In genomic region chrII:387844-388355, ce11 we compare ENCODE assay signal across 6 worm cellular contexts.
TF ChIP-seq lines count a peak whose summit lies in the region.

No protein-coding gene starts in this region.

TF ChIP-seq in whole organism, L1 larva, 84 proteins besides CTCF, POLR2A, EP300 and RAD21 (continues in another document):
- TF ChIP-seq irx-1 (tag; optimal IDR thresholded peaks at IDR 0.05; lab: Kevin White, UChicago) (no peak), alr-1 (tag; optimal IDR thresholded peaks at IDR 0.05; lab: Kevin White, UChicago; ENCODE audit: borderline replicate concordance) (no peak), mdl-1 (tag; optimal IDR thresholded peaks at IDR 0.05; lab: Kevin White, UChicago) (no peak), nhr-237 (tag; optimal IDR thresholded peaks at IDR 0.05; lab: Kevin White, UChicago) (no peak), nhr-77 (tag; optimal IDR thresholded peaks at IDR 0.05; lab: Kevin White, UChicago) (no peak), lin-14 (GFP tag; optimal IDR thresholded peaks at IDR 0.05; lab: Kevin White, UChicago) (no peak), nhr-19 (GFP tag; conservative IDR thresholded peaks at IDR 0.05; lab: Robert Waterston, UW) (no peak), ces-1 (GFP tag; optimal IDR thresholded peaks at IDR 0.05; lab: Kevin White, UChicago) (no peak), sup-37 (GFP tag; optimal IDR thresholded peaks at IDR 0.05; lab: Kevin White, UChicago) (no peak), zag-1 (tag; optimal IDR thresholded peaks at IDR 0.05; lab: Kevin White, UChicago) (no peak), blmp-1 (tag; optimal IDR thresholded peaks at IDR 0.05; lab: Kevin White, UChicago) (peak; percentile 22), ama-1 (optimal IDR thresholded peaks at IDR 0.05; lab: Kevin White, UChicago) (no peak), F16B12.6 (tag; optimal IDR thresholded peaks at IDR 0.05; lab: Kevin White, UChicago) (peak; percentile 1), dpl-1 (GFP tag; optimal IDR thresholded peaks at IDR 0.05; lab: Kevin White, UChicago) (peak in 1 of 3 experiments; percentile 15)

TF ChIP-seq in whole organism, L2 larva, 48 proteins besides CTCF, POLR2A, EP300 and RAD21:
- TF ChIP-seq crh-2 (tag; optimal IDR thresholded peaks at IDR 0.05; lab: Kevin White, UChicago) (peak; percentile 55), ama-1 (optimal IDR thresholded peaks at IDR 0.05; lab: Kevin White, UChicago) (no peak)
TF ChIP-seq in whole organism, L2 larva: peak in this region for 1.

TF ChIP-seq in whole organism, L3 larva, 47 proteins besides CTCF, POLR2A, EP300 and RAD21:
- TF ChIP-seq unc-62 (GFP tag; optimal IDR thresholded peaks at IDR 0.05; lab: Kevin White, UChicago): no peak
- no peak for TF ChIP-seq eor-1 (tag; optimal IDR thresholded peaks at IDR 0.05; lab: Kevin White, UChicago)
- TF ChIP-seq ztf-4 (tag; optimal IDR thresholded peaks at IDR 0.05; lab: Kevin White, UChicago): no peak
- TF ChIP-seq nhr-43 (tag; optimal IDR thresholded peaks at IDR 0.05; lab: Kevin White, UChicago; ENCODE audit: poor library complexity, severe bottlenecking): no peak
- no peak for TF ChIP-seq ceh-82 (tag; optimal IDR thresholded peaks at IDR 0.05; lab: Kevin White, UChicago)
- TF ChIP-seq elt-2 (tag; optimal IDR thresholded peaks at IDR 0.05; lab: Kevin White, UChicago): peak; percentile 12
- no peak for TF ChIP-seq nfya-1 (tag; optimal IDR thresholded peaks at IDR 0.05; lab: Kevin White, UChicago; ENCODE audit: insufficient read depth)

TF ChIP-seq in whole organism, L4 larva, 104 proteins besides CTCF, POLR2A, EP300 and RAD21 (continues in another document):
- TF ChIP-seq mxl-3 (GFP tag; optimal IDR thresholded peaks at IDR 0.05; lab: Kevin White, UChicago): no peak
- TF ChIP-seq gei-8 (GFP tag; optimal IDR thresholded peaks at IDR 0.05; lab: Kevin White, UChicago): no peak
- TF ChIP-seq mep-1 (tag; optimal IDR thresholded peaks at IDR 0.05; lab: Kevin White, UChicago): no peak
- TF ChIP-seq nhr-237 (tag; optimal IDR thresholded peaks at IDR 0.05; lab: Kevin White, UChicago): no peak
- TF ChIP-seq ama-1 (optimal IDR thresholded peaks at IDR 0.05; lab: Kevin White, UChicago): peak; percentile 53
- no peak for TF ChIP-seq spr-3 (GFP tag; optimal IDR thresholded peaks at IDR 0.05; lab: Kevin White, UChicago)
- no peak for TF ChIP-seq ZK337.2 (GFP tag; IDR thresholded peaks at IDR 0.05; lab: Robert Waterston, UW)
- no peak for TF ChIP-seq saeg-2 (GFP tag; IDR thresholded peaks at IDR 0.05; lab: Robert Waterston, UW)
- no peak for TF ChIP-seq daf-12 (tag; optimal IDR thresholded peaks at IDR 0.05; lab: Kevin White, UChicago)
- TF ChIP-seq mdt-29 (GFP tag; IDR thresholded peaks at IDR 0.05; lab: Robert Waterston, UW): no peak
- TF ChIP-seq nhr-102 (tag; optimal IDR thresholded peaks at IDR 0.05; lab: Kevin White, UChicago): no peak
- TF ChIP-seq egl-43 (GFP tag; IDR thresholded peaks at IDR 0.05; lab: Robert Waterston, UW): no peak
- no peak for TF ChIP-seq lin-13 (GFP tag; optimal IDR thresholded peaks at IDR 0.05; lab: Kevin White, UChicago)
- TF ChIP-seq Y105C5A.15 (GFP tag; IDR thresholded peaks at IDR 0.05; lab: Robert Waterston, UW): no peak
- no peak for TF ChIP-seq Y5F2A.4 (GFP tag; optimal IDR thresholded peaks at IDR 0.05; lab: Kevin White, UChicago)
- peak in 1 of 2 experiments; percentile 8 for TF ChIP-seq hif-1 (tag; optimal IDR thresholded peaks at IDR 0.05; lab: Kevin White, UChicago)
- no peak for TF ChIP-seq lsy-2 (tag; optimal IDR thresholded peaks at IDR 0.05; lab: Kevin White, UChicago)
- TF ChIP-seq daf-8 (GFP tag; IDR thresholded peaks at IDR 0.05; lab: Robert Waterston, UW): no peak
- TF ChIP-seq T20F7.1 (GFP tag; optimal IDR thresholded peaks at IDR 0.05; lab: Kevin White, UChicago): no peak
- TF ChIP-seq F49E8.2 (tag; optimal IDR thresholded peaks at IDR 0.05; lab: Kevin White, UChicago; ENCODE audit: borderline replicate concordance): no peak
- TF ChIP-seq ceh-82 (tag; optimal IDR thresholded peaks at IDR 0.05; lab: Kevin White, UChicago): no peak
- no peak for TF ChIP-seq madf-5 (GFP tag; IDR thresholded peaks at IDR 0.05; lab: Robert Waterston, UW)
- TF ChIP-seq mes-2 (tag; optimal IDR thresholded peaks at IDR 0.05; lab: Kevin White, UChicago; ENCODE audit: poor library complexity, severe bottlenecking): no peak
- TF ChIP-seq lin-38 (GFP tag; IDR thresholded peaks at IDR 0.05; lab: Robert Waterston, UW): 0 out of 2 replicates have a peak, but pooled peaks have one; percentile 15

TF ChIP-seq in whole organism, late embryonic, 69 proteins besides CTCF, POLR2A, EP300 and RAD21:
- TF ChIP-seq elt-2 (tag; optimal IDR thresholded peaks at IDR 0.05; lab: Kevin White, UChicago): peak; percentile 15
- TF ChIP-seq T23F11.4 (GFP tag; optimal IDR thresholded peaks at IDR 0.05; lab: Kevin White, UChicago): no peak
TF ChIP-seq in whole organism, late embryonic: peak in this region for 1.

TF ChIP-seq in whole organism, young adult, 124 proteins besides CTCF, POLR2A, EP300 and RAD21:
- no peak for TF ChIP-seq efl-1 (GFP tag; optimal IDR thresholded peaks at IDR 0.05; lab: Kevin White, UChicago)
- no peak for TF ChIP-seq B0035.1 (tag; optimal IDR thresholded peaks at IDR 0.05; lab: Kevin White, UChicago)
- TF ChIP-seq hmg-1.2 (GFP tag; IDR thresholded peaks at IDR 0.05; lab: Robert Waterston, UW): peak; percentile 46; the same call in 1 of the 2 replicates
- no peak for TF ChIP-seq pbrm-1 (GFP tag; IDR thresholded peaks at IDR 0.05; lab: Robert Waterston, UW)
- no peak for TF ChIP-seq tbx-9 (tag; optimal IDR thresholded peaks at IDR 0.05; lab: Kevin White, UChicago; ENCODE audit: borderline replicate concordance)
